Worm (Caenorhabditis elegans) whole organism, dauer: Measurements from ENCODE around the gene gcp-2.2.

ENCODE experiments used
- unc-62 ChIP-seq: sonication (generic microtip); optimal IDR thresholded peaks from 2 replicates; lab custom pipeline; 2017; ENCODE audit warnings: missing biosample characterization, missing genetic modification reagents, missing genetic modification characterization

Gene gcp-2.2

ce11 chrX:11569744-11570359 lies 32.3 kb downstream of the gcp-2.2 start:
- TF ChIP-seq unc-62 (GFP tag; lab: Kevin White, UChicago): no peak

- TF ChIP-seq unc-62 (GFP tag; lab: Kevin White, UChicago): no peak
These were observed 34.2 kb downstream of the gcp-2.2 start for ce11 chrX:11571714-11572113.

- no peak for TF ChIP-seq unc-62 (GFP tag; lab: Kevin White, UChicago)
These were observed 34.7 kb downstream of the gcp-2.2 start, which contains the start of gene frm-3 for ce11 chrX:11572205-11572604. TSS of gene frm-3 (plus strand) at chrX:11572505.

ce11 chrX:11574167-11574566 lies 36.7 kb downstream of the gcp-2.2 start:
- no peak for TF ChIP-seq unc-62 (GFP tag; lab: Kevin White, UChicago)

- no peak for TF ChIP-seq unc-62 (GFP tag; lab: Kevin White, UChicago)
These were observed 39.0 kb downstream of the gcp-2.2 start for ce11 chrX:11576429-11577088.

ce11 chrX:11585375-11585774 lies 47.9 kb downstream of the gcp-2.2 start, which contains the start of gene abts-2:
TSS of gene abts-2 (plus strand) at chrX:11585675.
- no peak for TF ChIP-seq unc-62 (GFP tag; lab: Kevin White, UChicago)

- no peak for TF ChIP-seq unc-62 (GFP tag; lab: Kevin White, UChicago)
These were observed 48.4 kb downstream of the gcp-2.2 start for ce11 chrX:11585894-11586293.

ce11 chrX:11590545-11590944 lies 53.0 kb downstream of the gcp-2.2 start:
- no peak for TF ChIP-seq unc-62 (GFP tag; lab: Kevin White, UChicago)
